Fruit fly (Drosophila melanogaster) whole organism, embryonic: ENCODE data around the gene CG42258.

Source experiments
- Atf6 ChIP-seq: fragments of 200-800 bp; sonication (Bioruptor generic); IDR thresholded peaks from 2 replicates; pipeline ENCODE4 v1.3.6; 2022; ENCODE audit warnings: missing biosample characterization, missing genetic modification characterization
- BtbVII ChIP-seq: fragments of 200-800 bp; sonication (Bioruptor generic); optimal IDR thresholded peaks from 3 replicates; lab custom pipeline; 2017; ENCODE audit warnings: missing biosample characterization, mild to moderate bottlenecking, missing genetic modification characterization
- C15 ChIP-seq: fragments of 200-800 bp; sonication (Bioruptor generic); IDR thresholded peaks from 3 replicates; pipeline ENCODE4 v1.3.6; 2022; ENCODE audit warnings: missing biosample characterization, missing genetic modification characterization
- CG10267 ChIP-seq: fragments of 200-800 bp; sonication (Bioruptor generic); optimal IDR thresholded peaks from 2 replicates; lab custom pipeline; 2018; ENCODE audit warnings: missing biosample characterization, mild to moderate bottlenecking, missing genetic modification characterization, moderate library complexity
- CG11696 ChIP-seq: fragments of 200-800 bp; sonication (Bioruptor generic); IDR thresholded peaks from 2 replicates; pipeline ENCODE4 v1.3.6; 2022; ENCODE audit warnings: missing biosample characterization, missing genetic modification characterization
- CG12769 ChIP-seq: fragments of 200-800 bp; sonication (Bioruptor generic); optimal IDR thresholded peaks from 2 replicates; lab custom pipeline; 2019; ENCODE audit warnings: missing biosample characterization, mild to moderate bottlenecking, missing genetic modification characterization, moderate library complexity
- CG14710 ChIP-seq: fragments of 200-800 bp; sonication (Bioruptor generic); optimal IDR thresholded peaks from 3 replicates; lab custom pipeline; 2019; ENCODE audit warnings: missing biosample characterization, mild to moderate bottlenecking, missing genetic modification characterization, moderate library complexity
- CG15696 ChIP-seq: fragments of 200-800 bp; sonication (Bioruptor generic); optimal IDR thresholded peaks from 2 replicates; lab custom pipeline; 2019; ENCODE audit warnings: missing biosample characterization, mild to moderate bottlenecking, missing genetic modification characterization, moderate library complexity
- CG1602 ChIP-seq: fragments of 200-800 bp; sonication (Bioruptor generic); optimal IDR thresholded peaks from 3 replicates; lab custom pipeline; 2016; ENCODE audit warnings: missing biosample characterization, missing genetic modification characterization
- CG16815 ChIP-seq: fragments of 200-800 bp; sonication (Bioruptor generic); optimal IDR thresholded peaks from 3 replicates; lab custom pipeline; 2017; ENCODE audit warnings: missing biosample characterization, mild to moderate bottlenecking, missing genetic modification characterization
- CG17361 ChIP-seq: fragments of 200-800 bp; sonication (Bioruptor generic); IDR thresholded peaks from 3 replicates; pipeline ENCODE4 v1.3.6; 2022; ENCODE audit warnings: missing biosample characterization, missing genetic modification characterization
- CG17802 ChIP-seq: fragments of 200-800 bp; sonication (Bioruptor generic); optimal IDR thresholded peaks from 2 replicates; lab custom pipeline; 2018; ENCODE audit warnings: missing biosample characterization, mild to moderate bottlenecking, missing genetic modification characterization, moderate library complexity
- CG2199 ChIP-seq: fragments of 200-800 bp; sonication (Bioruptor generic); IDR thresholded peaks from 3 replicates; pipeline ENCODE4 v1.3.6; 2022; ENCODE audit warnings: missing biosample characterization, missing genetic modification characterization
- CG30020 ChIP-seq: fragments of 200-800 bp; optimal IDR thresholded peaks from 2 replicates; lab custom pipeline; 2019; ENCODE audit warnings: missing biosample characterization, mild to moderate bottlenecking, missing genetic modification characterization, moderate library complexity
- CG3281 ChIP-seq: fragments of 200-800 bp; sonication (Bioruptor generic); optimal IDR thresholded peaks from 3 replicates; lab custom pipeline; 2017; ENCODE audit warnings: missing biosample characterization, mild to moderate bottlenecking, missing genetic modification characterization
- CG7357 ChIP-seq: fragments of 200-800 bp; sonication (Bioruptor generic); IDR thresholded peaks from 3 replicates; pipeline ENCODE4 v1.3.6; 2022; ENCODE audit warnings: missing biosample characterization, missing genetic modification characterization
- CG7372 ChIP-seq: fragments of 200-800 bp; sonication (Bioruptor generic); IDR thresholded peaks from 2 replicates; pipeline ENCODE4 v1.3.6; 2022; ENCODE audit warnings: missing biosample characterization, missing genetic modification characterization
- CG7556 ChIP-seq: fragments of 200-800 bp; sonication (Bioruptor generic); optimal IDR thresholded peaks from 2 replicates; lab custom pipeline; 2017; ENCODE audit warnings: missing biosample characterization, mild to moderate bottlenecking, missing genetic modification characterization
- CG7839 ChIP-seq: fragments of 200-800 bp; sonication (Bioruptor generic); optimal IDR thresholded peaks from 3 replicates; lab custom pipeline; 2018; ENCODE audit warnings: missing biosample characterization, mild to moderate bottlenecking, missing genetic modification characterization, moderate library complexity
- CG8944 ChIP-seq: fragments of 200-800 bp; sonication (Bioruptor generic); optimal IDR thresholded peaks from 3 replicates; lab custom pipeline; 2016; ENCODE audit warnings: missing biosample characterization, missing genetic modification characterization
- CG9727 ChIP-seq: fragments of 200-800 bp; sonication (Bioruptor generic); optimal IDR thresholded peaks from 3 replicates; lab custom pipeline; 2017; ENCODE audit warnings: missing biosample characterization, mild to moderate bottlenecking, missing genetic modification characterization
- CoRest ChIP-seq: fragments of 200-800 bp; sonication (Bioruptor generic); optimal IDR thresholded peaks from 3 replicates; lab custom pipeline; 2018; ENCODE audit warnings: missing biosample characterization, mild to moderate bottlenecking, missing genetic modification characterization, moderate library complexity
- H2.0 ChIP-seq: fragments of 200-800 bp; sonication (Bioruptor generic); IDR thresholded peaks from 2 replicates; pipeline ENCODE4 v1.3.6; 2022; ENCODE audit warnings: missing biosample characterization, missing genetic modification characterization
- HLH54F ChIP-seq: fragments of 200-800 bp; sonication (Bioruptor generic); optimal IDR thresholded peaks from 3 replicates; lab custom pipeline; 2016; ENCODE audit warnings: missing biosample characterization, missing genetic modification characterization
- Hey ChIP-seq: fragments of 200-800 bp; sonication (Bioruptor generic); optimal IDR thresholded peaks from 3 replicates; lab custom pipeline; 2018; ENCODE audit warnings: missing biosample characterization, mild to moderate bottlenecking, missing genetic modification characterization
- Hmr ChIP-seq: fragments of 200-800 bp; sonication (Bioruptor generic); optimal IDR thresholded peaks from 3 replicates; lab custom pipeline; 2017; ENCODE audit warnings: mild to moderate bottlenecking, missing biosample characterization, missing genetic modification reagents, missing genetic modification characterization
- Hsf ChIP-seq: fragments of 200-800 bp; sonication (Bioruptor generic); optimal IDR thresholded peaks from 3 replicates; lab custom pipeline; 2016; ENCODE audit warnings: missing biosample characterization, missing genetic modification characterization
- Ravus ChIP-seq: fragments of 200-800 bp; sonication (Bioruptor generic); IDR thresholded peaks from 2 replicates; pipeline ENCODE4 v1.3.6; 2022; ENCODE audit warnings: missing biosample characterization, missing genetic modification characterization
- Sox100B ChIP-seq: fragments of 200-800 bp; sonication (Bioruptor generic); optimal IDR thresholded peaks from 3 replicates; lab custom pipeline; 2018; ENCODE audit warnings: missing biosample characterization, mild to moderate bottlenecking, missing genetic modification characterization
- Sry-β ChIP-seq: fragments of 200-800 bp; sonication (Bioruptor generic); optimal IDR thresholded peaks from 2 replicates; lab custom pipeline; 2018; ENCODE audit warnings: missing biosample characterization, mild to moderate bottlenecking, missing genetic modification characterization, moderate library complexity
- ac ChIP-seq: fragments of 200-800 bp; sonication (Bioruptor generic); optimal IDR thresholded peaks from 3 replicates; lab custom pipeline; 2017; ENCODE audit warnings: missing biosample characterization, mild to moderate bottlenecking, missing genetic modification characterization
- bsh ChIP-seq, 2 experiments: fragments of 200-800 bp; sonication (Bioruptor generic); optimal IDR thresholded peaks; 2 replicates each; lab custom pipeline; 2017 to 2018; ENCODE audit warnings: mild to moderate bottlenecking in 2 of 2, missing biosample characterization in 2 of 2, missing genetic modification characterization in 2 of 2, moderate library complexity in 1 of 2
- dm ChIP-seq: fragments of 200-800 bp; sonication (Bioruptor generic); optimal IDR thresholded peaks from 3 replicates; lab custom pipeline; 2016; ENCODE audit warnings: missing biosample characterization, missing genetic modification characterization
- dmrt11E ChIP-seq: fragments of 200-800 bp; sonication (Bioruptor generic); optimal IDR thresholded peaks from 3 replicates; lab custom pipeline; 2018; ENCODE audit warnings: missing biosample characterization, mild to moderate bottlenecking, missing genetic modification characterization, moderate library complexity
- gem ChIP-seq: fragments of 200-800 bp; sonication (Bioruptor generic); optimal IDR thresholded peaks from 2 replicates; lab custom pipeline; 2019; ENCODE audit warnings: missing biosample characterization, mild to moderate bottlenecking, missing genetic modification characterization, moderate library complexity
- ind ChIP-seq: fragments of 200-800 bp; sonication (Bioruptor generic); optimal IDR thresholded peaks from 3 replicates; lab custom pipeline; 2016; ENCODE audit warnings: missing biosample characterization, missing genetic modification characterization
- klu ChIP-seq: fragments of 200-800 bp; sonication (Bioruptor generic); IDR thresholded peaks from 2 replicates; pipeline ENCODE4 v1.3.6; 2022; ENCODE audit warnings: missing biosample characterization, missing genetic modification characterization
- lmd ChIP-seq: fragments of 200-800 bp; sonication (Bioruptor generic); IDR thresholded peaks from 2 replicates; pipeline ENCODE4 v1.3.6; 2022; ENCODE audit warnings: missing biosample characterization, missing genetic modification characterization
- mam ChIP-seq: fragments of 200-800 bp; sonication (Bioruptor generic); optimal IDR thresholded peaks from 3 replicates; lab custom pipeline; 2016; ENCODE audit warnings: missing biosample characterization, missing genetic modification characterization
- odd ChIP-seq: fragments of 200-800 bp; sonication (Bioruptor generic); optimal IDR thresholded peaks from 2 replicates; lab custom pipeline; 2017; ENCODE audit warnings: missing biosample characterization, mild to moderate bottlenecking, missing genetic modification characterization
- phol ChIP-seq: fragments of 200-800 bp; sonication (Bioruptor generic); optimal IDR thresholded peaks from 3 replicates; lab custom pipeline; 2018; ENCODE audit warnings: missing biosample characterization, mild to moderate bottlenecking, missing genetic modification characterization, moderate library complexity
- pzg ChIP-seq: fragments of 200-800 bp; sonication (Bioruptor generic); optimal IDR thresholded peaks from 3 replicates; lab custom pipeline; 2018; ENCODE audit warnings: missing biosample characterization, mild to moderate bottlenecking, missing genetic modification characterization, moderate library complexity
- scrt ChIP-seq: fragments of 200-800 bp; sonication (Bioruptor generic); optimal IDR thresholded peaks from 2 replicates; lab custom pipeline; 2018; ENCODE audit warnings: missing biosample characterization, mild to moderate bottlenecking, missing genetic modification characterization, moderate library complexity
- stwl ChIP-seq: fragments of 200-800 bp; sonication (Bioruptor generic); optimal IDR thresholded peaks from 3 replicates; lab custom pipeline; 2018; ENCODE audit warnings: missing biosample characterization, mild to moderate bottlenecking, missing genetic modification characterization, moderate library complexity
- sug ChIP-seq: fragments of 200-800 bp; optimal IDR thresholded peaks from 2 replicates; lab custom pipeline; 2019; ENCODE audit warnings: missing biosample characterization, mild to moderate bottlenecking, missing genetic modification characterization, moderate library complexity
- tgo ChIP-seq: fragments of 200-800 bp; sonication (Bioruptor generic); IDR thresholded peaks from 3 replicates; pipeline ENCODE4 v1.3.6; 2022; ENCODE audit warnings: missing biosample characterization, missing genetic modification characterization
- trh ChIP-seq: fragments of 200-800 bp; sonication (Bioruptor generic); optimal IDR thresholded peaks from 2 replicates; lab custom pipeline; 2016; ENCODE audit warnings: missing biosample characterization, missing genetic modification characterization
- tx ChIP-seq: fragments of 200-800 bp; sonication (Bioruptor generic); optimal IDR thresholded peaks from 2 replicates; lab custom pipeline; 2016; ENCODE audit warnings: missing biosample characterization, missing genetic modification characterization
- unc-4 ChIP-seq: fragments of 200-800 bp; sonication (Bioruptor generic); IDR thresholded peaks from 2 replicates; pipeline ENCODE4 v1.3.6; 2022; ENCODE audit warnings: missing biosample characterization, missing genetic modification characterization; ENCODE audit not compliant: partially characterized antibody
- yki ChIP-seq: fragments of >200 bp; optimal IDR thresholded peaks from 3 replicates; lab custom pipeline; 2018

Gene CG42258

DNA sequence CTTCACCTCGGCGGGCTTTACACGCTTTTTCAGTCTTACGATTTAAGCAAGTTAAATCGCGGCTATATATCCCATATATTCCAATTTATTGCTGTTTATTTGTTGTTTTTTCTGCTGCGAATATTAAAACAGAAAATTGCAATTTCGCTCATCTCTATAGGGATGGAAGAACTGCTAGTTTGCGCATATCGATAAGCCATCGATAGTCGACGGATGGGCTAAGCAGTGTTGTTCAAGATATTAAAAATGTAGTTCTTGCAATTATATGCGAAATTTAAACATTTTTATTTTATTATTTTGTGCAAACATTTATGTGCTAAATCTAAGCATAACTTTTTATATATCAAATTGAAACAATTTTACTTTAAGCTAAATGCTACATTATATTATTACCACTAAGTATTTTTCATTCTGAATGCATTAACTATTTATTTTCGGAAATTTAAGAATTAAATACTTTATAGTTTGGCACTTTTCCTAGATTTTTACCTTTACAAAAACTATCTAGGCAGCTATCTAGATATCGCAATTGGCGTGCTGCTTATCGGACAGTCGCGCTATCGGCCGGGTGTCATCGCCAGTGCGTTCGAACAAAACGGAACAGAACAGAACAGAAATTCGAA, at the start of gene CG42258, which contains the start of gene Rab40 (continued):
- no peak for TF ChIP-seq dm (GFP tag; lab: Kevin White, UChicago)
- no peak for TF ChIP-seq lmd (GFP tag; lab: Robert Waterston, UW)
- TF ChIP-seq HLH54F (GFP tag; lab: Kevin White, UChicago) = peak; percentile 50
- TF ChIP-seq CG7372 (GFP tag; lab: Robert Waterston, UW) = no peak
- TF ChIP-seq mam = peak; percentile 66
- peak; percentile 25 for TF ChIP-seq CG15696 (tag; lab: Kevin White, UChicago)
- TF ChIP-seq Hey = no peak
- peak; percentile 57 for TF ChIP-seq CG30020 (tag; lab: Kevin White, UChicago)
- TF ChIP-seq Sox100B = peak; percentile 28
- TF ChIP-seq gem (tag; lab: Kevin White, UChicago) = peak; percentile 60
- TF ChIP-seq CG16815 (GFP tag; lab: Kevin White, UChicago) = peak; percentile 23
- TF ChIP-seq BtbVII (GFP tag; lab: Kevin White, UChicago) = peak; percentile 5
- peak; percentile 79 for TF ChIP-seq CG10267 (tag; lab: Kevin White, UChicago)
- no peak for TF ChIP-seq ac
- peak; percentile 77 for TF ChIP-seq CG14710 (tag; lab: Kevin White, UChicago)
- TF ChIP-seq CG8944 (GFP tag; lab: Kevin White, UChicago) = peak; percentile 14
- TF ChIP-seq Sry-β (GFP tag; lab: Kevin White, UChicago) = peak; percentile 66
- peak; percentile 42 for TF ChIP-seq pzg (GFP tag; lab: Kevin White, UChicago)
- TF ChIP-seq CG17802 (tag; lab: Kevin White, UChicago) = no peak
- no peak for TF ChIP-seq CG7357 (GFP tag; lab: Robert Waterston, UW)
- peak; percentile 80 for TF ChIP-seq CG17361 (GFP tag; lab: Robert Waterston, UW)
- TF ChIP-seq H2.0 (GFP tag; lab: Robert Waterston, UW) = peak; percentile 2; the same call in 1 of the 2 replicates
- TF ChIP-seq CoRest = peak; percentile 60
- TF ChIP-seq yki (lab: Kevin White, UChicago) = no peak
- TF ChIP-seq tx = no peak
- peak; percentile 25 for TF ChIP-seq CG7556
- peak; percentile 42 for TF ChIP-seq sug
- TF ChIP-seq Hmr (GFP tag; lab: Kevin White, UChicago) = peak; percentile 48
- no peak for TF ChIP-seq odd (GFP tag; lab: Kevin White, UChicago)
- peak; percentile 30 for TF ChIP-seq ind (GFP tag; lab: Kevin White, UChicago)
- TF ChIP-seq Atf6 (GFP tag; lab: Robert Waterston, UW) = no peak
- TF ChIP-seq scrt = no peak
- peak; percentile 58 for TF ChIP-seq Hsf (GFP tag; lab: Kevin White, UChicago)
- TF ChIP-seq stwl = peak; percentile 63
- no peak for TF ChIP-seq Ravus (GFP tag; lab: Robert Waterston, UW)
- TF ChIP-seq CG3281 (GFP tag; lab: Kevin White, UChicago) = peak; percentile 20
- peak in 1 of 2 experiments; percentile 31 for TF ChIP-seq bsh (GFP tag; optimal IDR thresholded peaks at IDR 0.05; lab: Kevin White, UChicago)
- peak; percentile 63 for TF ChIP-seq CG9727 (GFP tag; lab: Kevin White, UChicago)
- TF ChIP-seq dmrt11E = peak; percentile 28
- no peak for TF ChIP-seq CG12769 (tag; lab: Kevin White, UChicago)
- no peak for TF ChIP-seq CG11696
- TF ChIP-seq CG1602 (GFP tag; lab: Kevin White, UChicago) = peak; percentile 16
- no peak for TF ChIP-seq trh
- no peak for TF ChIP-seq tgo (GFP tag; lab: Robert Waterston, UW)
- TF ChIP-seq CG2199 = no peak
- TF ChIP-seq phol (tag; lab: Kevin White, UChicago) = peak; percentile 56
- peak; percentile 23; the same call in 1 of the 2 replicates for TF ChIP-seq klu
- TF ChIP-seq unc-4 (GFP tag; lab: Robert Waterston, UW) = peak; percentile 62; the same call in 1 of the 2 replicates
- TF ChIP-seq CG7839 = peak; percentile 36
- no peak for TF ChIP-seq C15 (GFP tag; lab: Robert Waterston, UW)
